Fruit fly (Drosophila melanogaster): ENCODE results near the gene hog.

Gene hog

dm6 chrX:14738420-14738819 is 19.7 kb upstream of the hog start:
- TF ChIP-seq Pif1B (GFP tag; optimal IDR thresholded peaks at IDR 0.05) (no peak), rn (GFP tag; IDR thresholded peaks at IDR 0.05) (no peak), CG17806 (tag; optimal IDR thresholded peaks at IDR 0.05) (peak; percentile 22), CG12605 (GFP tag; IDR thresholded peaks at IDR 0.05) (no peak), CG14655 (GFP tag; optimal IDR thresholded peaks at IDR 0.05) (peak; percentile 50), CG4496 (GFP tag; IDR thresholded peaks at IDR 0.05) (no peak), CG9948 (tag; optimal IDR thresholded peaks at IDR 0.05) (peak; percentile 16), CG10348 (GFP tag; IDR thresholded peaks at IDR 0.05) (no peak), CG34367 (tag; optimal IDR thresholded peaks at IDR 0.05) (no peak), D1 (tag; optimal IDR thresholded peaks at IDR 0.05) (no peak), Pif1A (GFP tag; optimal IDR thresholded peaks at IDR 0.05) (no peak), CG8301 (tag; optimal IDR thresholded peaks at IDR 0.05) (peak; percentile 53), EcR (GFP tag; optimal IDR thresholded peaks at IDR 0.05) (no peak), CG13204 (GFP tag; optimal IDR thresholded peaks at IDR 0.05) (no peak), CG15710 (tag; optimal IDR thresholded peaks at IDR 0.05) (no peak), fd96Ca (GFP tag; IDR thresholded peaks at IDR 0.05) (0 out of 3 replicates have a peak, but pooled peaks have one; percentile 10), Ets98B (GFP tag; IDR thresholded peaks at IDR 0.05) (peak; percentile 40; the same call in 1 of the 2 replicates), gl (tag; optimal IDR thresholded peaks at IDR 0.05) (no peak), Snoo (tag; optimal IDR thresholded peaks at IDR 0.05) (no peak), CG8159 (tag; optimal IDR thresholded peaks at IDR 0.05) (no peak), CG32121 (GFP tag; IDR thresholded peaks at IDR 0.05) (no peak)

dm6 chrX:14727580-14727979 is 8.8 kb upstream of the hog start:
- TF ChIP-seq Snoo (tag; optimal IDR thresholded peaks at IDR 0.05) (no peak), CG14655 (GFP tag; optimal IDR thresholded peaks at IDR 0.05) (peak; percentile 42), CG8159 (tag; optimal IDR thresholded peaks at IDR 0.05) (peak; percentile 38), Ets98B (GFP tag; IDR thresholded peaks at IDR 0.05) (no peak), CG12605 (GFP tag; IDR thresholded peaks at IDR 0.05) (no peak), Pif1A (GFP tag; optimal IDR thresholded peaks at IDR 0.05) (no peak), CG15710 (tag; optimal IDR thresholded peaks at IDR 0.05) (peak; percentile 23), CG13204 (GFP tag; optimal IDR thresholded peaks at IDR 0.05) (no peak), rn (GFP tag; IDR thresholded peaks at IDR 0.05) (no peak), EcR (GFP tag; optimal IDR thresholded peaks at IDR 0.05) (no peak), gl (tag; optimal IDR thresholded peaks at IDR 0.05) (no peak), CG8301 (tag; optimal IDR thresholded peaks at IDR 0.05) (peak; percentile 34), CG17806 (tag; optimal IDR thresholded peaks at IDR 0.05) (peak; percentile 31), CG9948 (tag; optimal IDR thresholded peaks at IDR 0.05) (peak; percentile 42), CG4496 (GFP tag; IDR thresholded peaks at IDR 0.05) (peak; percentile 45; the same call in 1 of the 3 replicates), CG32121 (GFP tag; IDR thresholded peaks at IDR 0.05) (peak; percentile 36; the same call in 1 of the 2 replicates), D1 (tag; optimal IDR thresholded peaks at IDR 0.05) (no peak), fd96Ca (GFP tag; IDR thresholded peaks at IDR 0.05) (no peak), Pif1B (GFP tag; optimal IDR thresholded peaks at IDR 0.05) (no peak), CG10348 (GFP tag; IDR thresholded peaks at IDR 0.05) (no peak), CG34367 (tag; optimal IDR thresholded peaks at IDR 0.05) (peak; percentile 8)

dm6 chrX:14725084-14725483 is 6.3 kb upstream of the hog start:
- TF ChIP-seq CG17806 (tag; optimal IDR thresholded peaks at IDR 0.05) (peak; percentile 5), CG34367 (tag; optimal IDR thresholded peaks at IDR 0.05) (no peak), CG9948 (tag; optimal IDR thresholded peaks at IDR 0.05) (peak; percentile 22), CG8159 (tag; optimal IDR thresholded peaks at IDR 0.05) (peak; percentile 7), fd96Ca (GFP tag; IDR thresholded peaks at IDR 0.05) (no peak), CG14655 (GFP tag; optimal IDR thresholded peaks at IDR 0.05) (peak; percentile 39)

- TF ChIP-seq fd96Ca (GFP tag; IDR thresholded peaks at IDR 0.05) (0 out of 3 replicates have a peak, but pooled peaks have one; percentile 39), Pif1B (GFP tag; optimal IDR thresholded peaks at IDR 0.05) (peak; percentile 71), Ets98B (GFP tag; IDR thresholded peaks at IDR 0.05) (peak; percentile 79), Snoo (tag; optimal IDR thresholded peaks at IDR 0.05) (peak; percentile 65), CG14655 (GFP tag; optimal IDR thresholded peaks at IDR 0.05) (peak; percentile 65), CG32121 (GFP tag; IDR thresholded peaks at IDR 0.05) (peak; percentile 73), CG4496 (GFP tag; IDR thresholded peaks at IDR 0.05) (peak; percentile 89; the same call in 2 of the 3 replicates), CG8301 (tag; optimal IDR thresholded peaks at IDR 0.05) (peak; percentile 38), CG8159 (tag; optimal IDR thresholded peaks at IDR 0.05) (peak; percentile 66), D1 (tag; optimal IDR thresholded peaks at IDR 0.05) (no peak), rn (GFP tag; IDR thresholded peaks at IDR 0.05) (peak; percentile 58; the same call in 1 of the 2 replicates), CG17806 (tag; optimal IDR thresholded peaks at IDR 0.05) (peak; percentile 44), gl (tag; optimal IDR thresholded peaks at IDR 0.05) (peak; percentile 68), CG10348 (GFP tag; IDR thresholded peaks at IDR 0.05) (no peak), CG34367 (tag; optimal IDR thresholded peaks at IDR 0.05) (peak; percentile 79), CG15710 (tag; optimal IDR thresholded peaks at IDR 0.05) (peak; percentile 59), Pif1A (GFP tag; optimal IDR thresholded peaks at IDR 0.05) (peak; percentile 84), CG13204 (GFP tag; optimal IDR thresholded peaks at IDR 0.05) (peak; percentile 60), EcR (GFP tag; optimal IDR thresholded peaks at IDR 0.05) (no peak), CG12605 (GFP tag; IDR thresholded peaks at IDR 0.05) (peak; percentile 12; the same call in 1 of the 2 replicates), CG9948 (tag; optimal IDR thresholded peaks at IDR 0.05) (peak; percentile 35)
These were observed 1.5 kb downstream of the hog start for dm6 chrX:14717245-14717644.

- TF ChIP-seq Pif1A (GFP tag; optimal IDR thresholded peaks at IDR 0.05) = peak; percentile 54
- no peak for TF ChIP-seq CG10348 (GFP tag; IDR thresholded peaks at IDR 0.05)
- peak; percentile 45 for TF ChIP-seq CG9948 (tag; optimal IDR thresholded peaks at IDR 0.05)
- TF ChIP-seq CG8159 (tag; optimal IDR thresholded peaks at IDR 0.05) = peak; percentile 48
- TF ChIP-seq CG34367 (tag; optimal IDR thresholded peaks at IDR 0.05) = peak; percentile 41
- no peak for TF ChIP-seq Ets98B (GFP tag; IDR thresholded peaks at IDR 0.05)
- TF ChIP-seq gl (tag; optimal IDR thresholded peaks at IDR 0.05) = no peak
- no peak for TF ChIP-seq D1 (tag; optimal IDR thresholded peaks at IDR 0.05)
- peak; percentile 18; the same call in 1 of the 2 replicates for TF ChIP-seq CG12605 (GFP tag; IDR thresholded peaks at IDR 0.05)
- TF ChIP-seq EcR (GFP tag; optimal IDR thresholded peaks at IDR 0.05) = no peak
- TF ChIP-seq CG15710 (tag; optimal IDR thresholded peaks at IDR 0.05) = peak; percentile 36
- TF ChIP-seq CG14655 (GFP tag; optimal IDR thresholded peaks at IDR 0.05) = peak; percentile 66
- no peak for TF ChIP-seq CG13204 (GFP tag; optimal IDR thresholded peaks at IDR 0.05)
- peak; percentile 55; the same call in 1 of the 3 replicates for TF ChIP-seq CG4496 (GFP tag; IDR thresholded peaks at IDR 0.05)
- TF ChIP-seq CG32121 (GFP tag; IDR thresholded peaks at IDR 0.05) = 0 out of 2 replicates have a peak, but pooled peaks have one; percentile 15
- 0 out of 3 replicates have a peak, but pooled peaks have one; percentile 15 for TF ChIP-seq fd96Ca (GFP tag; IDR thresholded peaks at IDR 0.05)
- peak; percentile 62 for TF ChIP-seq CG8301 (tag; optimal IDR thresholded peaks at IDR 0.05)
- TF ChIP-seq CG17806 (tag; optimal IDR thresholded peaks at IDR 0.05) = peak; percentile 37
- TF ChIP-seq rn (GFP tag; IDR thresholded peaks at IDR 0.05) = no peak
- no peak for TF ChIP-seq Snoo (tag; optimal IDR thresholded peaks at IDR 0.05)
- peak; percentile 24 for TF ChIP-seq Pif1B (GFP tag; optimal IDR thresholded peaks at IDR 0.05)
These were observed 3.6 kb downstream of the hog start for dm6 chrX:14715180-14715579.

Data from whole organism, pupa.